Worm (Caenorhabditis elegans): ENCODE measurements around the gene F53E2.2.

F53E2.2 gene

DNA sequence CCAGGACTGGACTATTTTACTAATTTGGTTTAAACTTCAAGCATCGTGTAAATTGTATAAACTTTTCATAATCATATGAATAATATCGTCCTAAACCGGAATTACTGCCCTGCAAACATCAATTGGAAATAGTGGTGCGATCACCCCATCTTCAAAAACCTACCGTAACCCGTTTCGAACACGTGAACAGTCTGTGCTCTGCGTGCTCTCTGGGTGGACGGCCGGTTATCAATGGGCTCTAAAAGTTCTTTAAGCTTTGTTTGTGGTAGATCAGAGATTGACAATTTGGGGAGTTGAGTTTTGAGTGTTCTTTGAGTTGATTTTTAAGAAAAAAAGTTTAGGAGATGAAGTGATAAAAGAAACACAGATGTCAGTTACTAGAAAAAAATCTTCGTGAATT is 18.3 kb upstream of the F53E2.2 start:
- TF ChIP-seq lin-13 (tag; optimal IDR thresholded peaks at IDR 0.05) (no peak), elt-1 (tag; optimal IDR thresholded peaks at IDR 0.05; ENCODE audit: borderline replicate concordance, insufficient read depth) (no peak), bed-3 (GFP tag; optimal IDR thresholded peaks at IDR 0.05) (no peak), mls-2 (tag; optimal IDR thresholded peaks at IDR 0.05) (no peak)

DNA sequence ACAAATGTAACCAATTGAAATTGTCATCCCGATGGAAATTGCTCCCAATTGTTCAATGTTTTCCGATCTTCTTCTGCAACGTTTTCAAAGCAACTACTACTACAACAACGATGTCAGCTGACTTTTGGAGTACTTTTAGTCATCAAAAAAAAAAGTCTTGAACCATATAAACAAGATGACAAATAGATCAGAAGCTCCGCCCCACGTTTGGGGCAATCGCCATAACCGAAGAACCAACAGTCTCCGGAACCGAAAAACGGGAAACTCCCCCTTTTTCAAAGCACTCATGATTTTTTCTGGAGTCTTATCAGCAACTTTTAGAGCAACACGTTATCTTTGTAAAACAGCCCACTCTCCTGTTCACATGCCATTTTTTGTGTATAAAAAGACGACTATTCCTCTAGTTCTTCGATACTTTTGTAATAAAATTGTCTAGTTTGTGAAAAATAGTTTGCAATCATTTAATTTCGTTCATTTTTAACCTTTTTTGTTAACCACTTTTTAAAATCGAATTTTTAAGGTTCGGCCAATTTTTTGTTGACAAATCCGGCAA is 15.4 kb upstream of the F53E2.2 start:
- no peak for TF ChIP-seq ztf-11 (tag; optimal IDR thresholded peaks at IDR 0.05)

DNA sequence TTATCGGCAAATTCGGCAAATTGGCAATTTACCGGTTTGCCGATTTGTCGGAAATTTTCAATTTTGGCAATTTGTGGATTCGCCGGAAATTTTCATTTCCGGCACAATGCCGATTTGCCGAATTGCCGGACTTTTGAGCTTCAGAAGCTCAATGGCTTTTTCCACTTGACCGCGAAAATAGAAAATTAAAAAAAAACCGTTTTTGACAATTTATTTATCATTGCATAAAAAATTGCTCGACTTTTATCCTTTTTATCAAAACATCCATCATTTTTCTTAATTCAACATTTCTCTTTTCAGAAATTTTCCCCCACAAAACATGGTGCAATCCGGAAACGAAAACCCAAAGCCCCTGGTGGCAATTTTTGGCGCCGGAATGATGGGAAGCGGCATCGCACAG is 14.8 kb upstream of the F53E2.2 start, which contains the start of gene hacd-1:
Gene hacd-1 (plus strand): TSS at position 301 of the 400 bp plus-strand sequence.
- TF ChIP-seq ceh-39 (tag; optimal IDR thresholded peaks at IDR 0.05): no peak
- TF ChIP-seq nhr-28 (tag; optimal IDR thresholded peaks at IDR 0.05): no peak
- no peak for TF ChIP-seq mab-5 (tag; optimal IDR thresholded peaks at IDR 0.05)
- TF ChIP-seq lin-13 (tag; optimal IDR thresholded peaks at IDR 0.05): no peak
- TF ChIP-seq unc-120 (tag; optimal IDR thresholded peaks at IDR 0.05; ENCODE audit: poor library complexity, severe bottlenecking): no peak
- TF ChIP-seq blmp-1 (tag; optimal IDR thresholded peaks at IDR 0.05): no peak
- TF ChIP-seq bed-3 (GFP tag; optimal IDR thresholded peaks at IDR 0.05): no peak
- no peak for TF ChIP-seq sem-2 (GFP tag; optimal IDR thresholded peaks at IDR 0.05)
- TF ChIP-seq hlh-1 (tag; optimal IDR thresholded peaks at IDR 0.05): no peak
- no peak for TF ChIP-seq cnd-1 (tag; optimal IDR thresholded peaks at IDR 0.05)
- no peak for TF ChIP-seq snpc-4 (tag; optimal IDR thresholded peaks at IDR 0.05)
- TF ChIP-seq nhr-12 (tag; optimal IDR thresholded peaks at IDR 0.05): no peak
- TF ChIP-seq drap-1 (GFP tag; optimal IDR thresholded peaks at IDR 0.05): no peak
- TF ChIP-seq unc-62 (GFP tag; optimal IDR thresholded peaks at IDR 0.05): no peak
- no peak for TF ChIP-seq lin-32 (GFP tag; optimal IDR thresholded peaks at IDR 0.05)
- TF ChIP-seq tbx-8 (GFP tag; optimal IDR thresholded peaks at IDR 0.05): no peak
- TF ChIP-seq elt-1 (tag; optimal IDR thresholded peaks at IDR 0.05; ENCODE audit: borderline replicate concordance, insufficient read depth): no peak
- no peak for TF ChIP-seq ceh-43 (GFP tag; optimal IDR thresholded peaks at IDR 0.05)
- TF ChIP-seq ham-2 (GFP tag; optimal IDR thresholded peaks at IDR 0.05): no peak

DNA sequence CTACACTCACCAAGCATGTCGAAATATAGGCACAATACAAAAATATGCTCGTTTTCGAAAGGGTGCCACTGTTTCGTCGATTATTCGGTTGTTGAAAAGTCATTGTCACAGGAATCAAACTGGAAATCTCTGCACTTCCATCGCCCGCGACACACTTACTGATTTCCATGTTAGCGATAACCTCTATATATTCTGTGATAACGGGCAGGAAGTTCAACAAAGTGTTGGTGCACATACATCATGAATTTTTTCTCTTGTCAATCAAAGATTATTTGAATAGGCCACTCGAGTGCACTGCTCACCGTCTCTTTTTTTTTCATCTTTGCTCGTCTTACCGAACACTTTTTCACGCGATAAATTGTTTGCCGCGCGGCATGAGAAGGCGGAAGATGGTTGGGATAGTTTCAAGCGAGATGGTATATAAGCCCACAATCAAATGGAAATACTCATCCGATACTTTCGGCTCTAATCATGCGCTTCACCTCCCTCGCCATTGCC is 10.3 kb upstream of the F53E2.2 start, which contains the start of the genes fpn-1.2 and pqn-54:
Gene fpn-1.2 (minus strand): TSS at position 157 of the 498 bp plus-strand sequence.
Gene pqn-54 (plus strand): TSS at position 448 of the 498 bp plus-strand sequence.
- TF ChIP-seq nhr-76 (tag; optimal IDR thresholded peaks at IDR 0.05) (no peak), snpc-4 (tag; optimal IDR thresholded peaks at IDR 0.05) (no peak), lsy-2 (tag; optimal IDR thresholded peaks at IDR 0.05) (no peak), mep-1 (tag; optimal IDR thresholded peaks at IDR 0.05) (no peak), pha-4 (tag; optimal IDR thresholded peaks at IDR 0.05) (no peak), nhr-237 (tag; optimal IDR thresholded peaks at IDR 0.05) (no peak), bed-3 (GFP tag; optimal IDR thresholded peaks at IDR 0.05) (no peak), unc-39 (tag; optimal IDR thresholded peaks at IDR 0.05) (no peak), ham-2 (GFP tag; optimal IDR thresholded peaks at IDR 0.05) (no peak), nhr-12 (tag; optimal IDR thresholded peaks at IDR 0.05) (no peak), ces-1 (GFP tag; optimal IDR thresholded peaks at IDR 0.05) (no peak), unc-120 (tag; optimal IDR thresholded peaks at IDR 0.05; ENCODE audit: poor library complexity, severe bottlenecking) (no peak), ceh-43 (GFP tag; optimal IDR thresholded peaks at IDR 0.05) (no peak), cnd-1 (tag; optimal IDR thresholded peaks at IDR 0.05) (no peak), mab-5 (tag; optimal IDR thresholded peaks at IDR 0.05) (no peak), lin-32 (GFP tag; optimal IDR thresholded peaks at IDR 0.05) (no peak), flh-1 (GFP tag; optimal IDR thresholded peaks at IDR 0.05) (no peak), hlh-1 (tag; optimal IDR thresholded peaks at IDR 0.05) (no peak), sem-2 (GFP tag; optimal IDR thresholded peaks at IDR 0.05) (no peak)

DNA sequence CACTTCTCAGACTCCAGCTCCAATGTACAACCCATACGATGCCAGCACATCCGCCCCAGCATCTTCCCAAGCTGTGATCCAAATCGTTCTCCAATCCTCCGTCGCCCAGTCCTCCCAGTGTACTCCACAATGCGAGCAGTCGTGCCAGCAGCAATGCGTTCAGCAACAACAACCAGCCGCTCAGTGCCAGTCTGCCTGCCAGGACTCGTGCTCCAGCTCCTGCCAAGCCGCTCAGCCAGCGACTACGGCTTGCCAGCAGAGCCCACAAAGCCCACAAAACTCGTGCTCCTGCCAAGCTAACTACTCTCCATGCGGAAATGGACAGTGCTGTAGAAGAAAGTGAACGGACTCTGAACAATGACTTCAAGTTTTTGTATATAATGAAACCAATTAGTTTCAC is 9.0 kb upstream of the F53E2.2 start:
- TF ChIP-seq ztf-11 (tag; optimal IDR thresholded peaks at IDR 0.05) (no peak), elt-3 (tag; optimal IDR thresholded peaks at IDR 0.05) (no peak), mls-2 (tag; optimal IDR thresholded peaks at IDR 0.05) (no peak), lin-32 (GFP tag; optimal IDR thresholded peaks at IDR 0.05) (no peak), drap-1 (GFP tag; optimal IDR thresholded peaks at IDR 0.05) (no peak), nhr-28 (tag; optimal IDR thresholded peaks at IDR 0.05) (no peak), mab-5 (tag; optimal IDR thresholded peaks at IDR 0.05) (no peak), sptf-1 (tag; optimal IDR thresholded peaks at IDR 0.05) (no peak), unc-39 (tag; optimal IDR thresholded peaks at IDR 0.05) (no peak), ces-1 (GFP tag; optimal IDR thresholded peaks at IDR 0.05) (no peak), sem-2 (GFP tag; optimal IDR thresholded peaks at IDR 0.05) (no peak), M03D4.4 (tag; optimal IDR thresholded peaks at IDR 0.05) (no peak), mep-1 (tag; optimal IDR thresholded peaks at IDR 0.05) (no peak)

All from whole organism, mixed stage, embryonic.